Worm (Caenorhabditis elegans): ENCODE measurements around the gene F35E12.9.

Gene F35E12.9

ce11 chrV:13775529-13775928 lies 30.6 kb upstream of the F35E12.9 start, which contains the start of gene F53C11.1:
F53C11.1 (plus strand) TSS chrV:13775796.
- TF ChIP-seq fkh-10 (GFP tag; optimal IDR thresholded peaks at IDR 0.05) (no peak), elt-1 (tag; optimal IDR thresholded peaks at IDR 0.05) (no peak), nhr-25 (tag; optimal IDR thresholded peaks at IDR 0.05) (no peak), hmg-11 (tag; optimal IDR thresholded peaks at IDR 0.05) (no peak), skn-1 (tag; optimal IDR thresholded peaks at IDR 0.05) (no peak), pqm-1 (tag; optimal IDR thresholded peaks at IDR 0.05) (peak; percentile 73), nhr-23 (tag; optimal IDR thresholded peaks at IDR 0.05) (no peak), eor-1 (tag; optimal IDR thresholded peaks at IDR 0.05) (no peak), nhr-43 (tag; optimal IDR thresholded peaks at IDR 0.05; ENCODE audit: poor library complexity, severe bottlenecking) (no peak), ceh-9 (tag; optimal IDR thresholded peaks at IDR 0.05) (no peak), fos-1 (tag; optimal IDR thresholded peaks at IDR 0.05) (no peak), elt-2 (tag; optimal IDR thresholded peaks at IDR 0.05) (peak; percentile 28), ZK546.5 (tag; optimal IDR thresholded peaks at IDR 0.05) (no peak), unc-39 (tag; optimal IDR thresholded peaks at IDR 0.05) (no peak), nhr-11 (tag; optimal IDR thresholded peaks at IDR 0.05) (no peak), egl-27 (tag; optimal IDR thresholded peaks at IDR 0.05) (no peak)

- TF ChIP-seq elt-2 (tag; optimal IDR thresholded peaks at IDR 0.05), result peak; percentile 40
- TF ChIP-seq pqm-1 (tag; optimal IDR thresholded peaks at IDR 0.05), result peak; percentile 40
- no peak for TF ChIP-seq R02D3.7 (tag; optimal IDR thresholded peaks at IDR 0.05)
- TF ChIP-seq skn-1 (tag; optimal IDR thresholded peaks at IDR 0.05), result no peak
- no peak for TF ChIP-seq ZK546.5 (tag; optimal IDR thresholded peaks at IDR 0.05)
These were observed 26.3 kb upstream of the F35E12.9 start, which contains the start of gene F20G2.5 for ce11 chrV:13771209-13771608. F20G2.5 (plus strand) TSS chrV:13771509.

- TF ChIP-seq lin-39 (tag; optimal IDR thresholded peaks at IDR 0.05) (no peak), nhr-67 (tag; optimal IDR thresholded peaks at IDR 0.05) (no peak), unc-39 (tag; optimal IDR thresholded peaks at IDR 0.05) (no peak), elt-2 (tag; optimal IDR thresholded peaks at IDR 0.05) (peak; percentile 51), nhr-25 (tag; optimal IDR thresholded peaks at IDR 0.05) (no peak), jun-1 (tag; optimal IDR thresholded peaks at IDR 0.05) (no peak), daf-12 (tag; optimal IDR thresholded peaks at IDR 0.05) (no peak), pqm-1 (tag; optimal IDR thresholded peaks at IDR 0.05) (peak; percentile 85), R02D3.7 (tag; optimal IDR thresholded peaks at IDR 0.05) (no peak)
These were observed 24.1 kb upstream of the F35E12.9 start, which contains the start of gene nas-24 for ce11 chrV:13768941-13769436. nas-24 (plus strand) TSS chrV:13769386.

ce11 chrV:13768388-13768787 lies 23.5 kb upstream of the F35E12.9 start, which contains the start of gene F20G2.3:
F20G2.3 (minus strand) TSS chrV:13768488.
- TF ChIP-seq pha-4 (tag; optimal IDR thresholded peaks at IDR 0.05), result no peak
- peak; percentile 63 for TF ChIP-seq nhr-23 (tag; optimal IDR thresholded peaks at IDR 0.05)

ce11 chrV:13763723-13764122 lies 18.8 kb upstream of the F35E12.9 start:
- TF ChIP-seq nhr-11 (tag; optimal IDR thresholded peaks at IDR 0.05) (peak; percentile 18), mdl-1 (tag; optimal IDR thresholded peaks at IDR 0.05) (no peak)

- TF ChIP-seq lin-15B (tag; optimal IDR thresholded peaks at IDR 0.05) (no peak), egl-27 (tag; optimal IDR thresholded peaks at IDR 0.05) (no peak), nhr-28 (tag; optimal IDR thresholded peaks at IDR 0.05) (no peak), zag-1 (tag; optimal IDR thresholded peaks at IDR 0.05) (no peak), tbx-2 (tag; optimal IDR thresholded peaks at IDR 0.05) (no peak), hmg-11 (tag; optimal IDR thresholded peaks at IDR 0.05) (no peak), unc-39 (tag; optimal IDR thresholded peaks at IDR 0.05) (no peak), ztf-4 (tag; optimal IDR thresholded peaks at IDR 0.05) (no peak), nhr-11 (tag; optimal IDR thresholded peaks at IDR 0.05) (no peak), nhr-67 (tag; optimal IDR thresholded peaks at IDR 0.05) (no peak), ceh-82 (tag; optimal IDR thresholded peaks at IDR 0.05) (no peak), lin-39 (tag; optimal IDR thresholded peaks at IDR 0.05) (no peak)
These were observed 17.6 kb upstream of the F35E12.9 start, which contains the start of gene F20G2.6 for ce11 chrV:13762426-13763127. F20G2.6 (plus strand) TSS chrV:13763077.
